ENCODE assay signal across 4 worm cellular contexts in genomic region chrV:9546860-9547269, ce11.
TF ChIP-seq lines count a peak whose summit lies in the region.

Gene his-37, plus strand, starts transcription at chrV:9547105.

TF ChIP-seq in whole organism, L2 larva, 48 proteins besides CTCF, POLR2A, EP300 and RAD21 (continues in another document):
- TF ChIP-seq lin-39 (tag; optimal IDR thresholded peaks at IDR 0.05; lab: Kevin White, UChicago) (peak; percentile 68), dmd-4 (tag; optimal IDR thresholded peaks at IDR 0.05; lab: Kevin White, UChicago) (peak; percentile 66), unc-39 (tag; optimal IDR thresholded peaks at IDR 0.05; lab: Kevin White, UChicago) (peak; percentile 41), ztf-1 (GFP tag; conservative IDR thresholded peaks at IDR 0.05; lab: Robert Waterston, UW) (no peak), snpc-4 (tag; optimal IDR thresholded peaks at IDR 0.05; lab: Kevin White, UChicago) (peak; percentile 93), C34F6.9 (tag; optimal IDR thresholded peaks at IDR 0.05; lab: Kevin White, UChicago) (peak; percentile 100), mbf-1 (tag; optimal IDR thresholded peaks at IDR 0.05; lab: Kevin White, UChicago) (no peak), nhr-6 (tag; optimal IDR thresholded peaks at IDR 0.05; lab: Kevin White, UChicago) (peak; percentile 99), nhr-10 (tag; optimal IDR thresholded peaks at IDR 0.05; lab: Kevin White, UChicago) (peak; percentile 91), Y55F3AM.14 (GFP tag; optimal IDR thresholded peaks at IDR 0.05; lab: Kevin White, UChicago) (peak; percentile 98), zag-1 (tag; optimal IDR thresholded peaks at IDR 0.05; lab: Kevin White, UChicago) (peak; percentile 98), sma-3 (GFP tag; optimal IDR thresholded peaks at IDR 0.05; lab: Kevin White, UChicago) (peak; percentile 100), egl-27 (tag; optimal IDR thresholded peaks at IDR 0.05; lab: Kevin White, UChicago) (peak; percentile 96), sma-9 (GFP tag; optimal IDR thresholded peaks at IDR 0.05; lab: Kevin White, UChicago) (peak; percentile 98), sma-9 (tag; optimal IDR thresholded peaks at IDR 0.05; lab: Kevin White, UChicago) (no peak), nhr-237 (tag; optimal IDR thresholded peaks at IDR 0.05; lab: Kevin White, UChicago) (peak; percentile 90), lin-11 (tag; optimal IDR thresholded peaks at IDR 0.05; lab: Kevin White, UChicago) (peak; percentile 98), nhr-12 (tag; optimal IDR thresholded peaks at IDR 0.05; lab: Kevin White, UChicago) (peak; percentile 71), peb-1 (tag; optimal IDR thresholded peaks at IDR 0.05; lab: Kevin White, UChicago) (no peak), elt-1 (tag; optimal IDR thresholded peaks at IDR 0.05; lab: Kevin White, UChicago) (no peak), ceh-16 (tag; optimal IDR thresholded peaks at IDR 0.05; lab: Kevin White, UChicago) (peak; percentile 93), mdl-1 (tag; optimal IDR thresholded peaks at IDR 0.05; lab: Kevin White, UChicago) (peak; percentile 90 to 92), nhr-25 (tag; optimal IDR thresholded peaks at IDR 0.05; lab: Kevin White, UChicago) (peak; percentile 99)

TF ChIP-seq in whole organism, L4 larva, 104 proteins besides CTCF, POLR2A, EP300 and RAD21 (continues in another document):
- TF ChIP-seq nhr-111 (GFP tag; optimal IDR thresholded peaks at IDR 0.05; lab: Kevin White, UChicago) (no peak), mes-2 (tag; optimal IDR thresholded peaks at IDR 0.05; lab: Kevin White, UChicago; ENCODE audit: poor library complexity, severe bottlenecking) (peak; percentile 95), madf-5 (GFP tag; IDR thresholded peaks at IDR 0.05; lab: Robert Waterston, UW) (peak in 1 of 2 experiments; percentile 86; a peak in 1 of 4 replicates), hif-1 (tag; optimal IDR thresholded peaks at IDR 0.05; lab: Kevin White, UChicago) (peak; percentile 82 to 93), F49E8.2 (tag; optimal IDR thresholded peaks at IDR 0.05; lab: Kevin White, UChicago; ENCODE audit: borderline replicate concordance) (no peak), vab-7 (GFP tag; IDR thresholded peaks at IDR 0.05; lab: Robert Waterston, UW) (peak; percentile 92), R02D3.7 (tag; optimal IDR thresholded peaks at IDR 0.05; lab: Kevin White, UChicago) (no peak), lin-1 (GFP tag; IDR thresholded peaks at IDR 0.05; lab: Robert Waterston, UW) (peak; percentile 94), ztf-11 (tag; optimal IDR thresholded peaks at IDR 0.05; lab: Kevin White, UChicago) (no peak), ceh-32 (tag; optimal IDR thresholded peaks at IDR 0.05; lab: Kevin White, UChicago; ENCODE audit: poor library complexity) (peak; percentile 82), ces-1 (GFP tag; optimal IDR thresholded peaks at IDR 0.05; lab: Kevin White, UChicago) (peak; percentile 89), daf-8 (GFP tag; IDR thresholded peaks at IDR 0.05; lab: Robert Waterston, UW) (peak; percentile 85; the same call in 1 of the 2 replicates), lin-29 (GFP tag; IDR thresholded peaks at IDR 0.05; lab: Robert Waterston, UW) (peak; percentile 95), ceh-20 (GFP tag; IDR thresholded peaks at IDR 0.05; lab: Robert Waterston, UW) (peak; percentile 99), hlh-11 (tag; optimal IDR thresholded peaks at IDR 0.05; lab: Kevin White, UChicago) (peak; percentile 99), nhr-76 (tag; optimal IDR thresholded peaks at IDR 0.05; lab: Kevin White, UChicago) (peak; percentile 85), F37D6.2 (tag; optimal IDR thresholded peaks at IDR 0.05; lab: Kevin White, UChicago) (peak; percentile 97), arid-1 (GFP tag; conservative IDR thresholded peaks at IDR 0.05; lab: Robert Waterston, UW) (peak; percentile 92), nhr-28 (tag; optimal IDR thresholded peaks at IDR 0.05; lab: Kevin White, UChicago) (peak; percentile 99), nhr-42 (GFP tag; IDR thresholded peaks at IDR 0.05; lab: Robert Waterston, UW) (peak; percentile 97), nhr-77 (tag; optimal IDR thresholded peaks at IDR 0.05; lab: Kevin White, UChicago) (peak; percentile 99), lsy-2 (tag; optimal IDR thresholded peaks at IDR 0.05; lab: Kevin White, UChicago) (peak; percentile 95 to 97)

TF ChIP-seq in whole organism, late embryonic, 69 proteins besides CTCF, POLR2A, EP300 and RAD21 (continues in another document):
- peak; percentile 85 for TF ChIP-seq nhr-11 (tag; optimal IDR thresholded peaks at IDR 0.05; lab: Kevin White, UChicago)
- no peak for TF ChIP-seq sox-4 (tag; optimal IDR thresholded peaks at IDR 0.05; lab: Kevin White, UChicago)
- TF ChIP-seq pqm-1 (tag; optimal IDR thresholded peaks at IDR 0.05; lab: Kevin White, UChicago), result peak; percentile 76
- no peak for TF ChIP-seq odd-2 (tag; optimal IDR thresholded peaks at IDR 0.05; lab: Kevin White, UChicago)
- no peak for TF ChIP-seq lim-6 (tag; optimal IDR thresholded peaks at IDR 0.05; lab: Kevin White, UChicago)
- TF ChIP-seq K09A11.1 (tag; optimal IDR thresholded peaks at IDR 0.05; lab: Kevin White, UChicago; ENCODE audit: insufficient read depth), result no peak
- TF ChIP-seq dmd-4 (tag; optimal IDR thresholded peaks at IDR 0.05; lab: Kevin White, UChicago; ENCODE audit: borderline replicate concordance), result peak; percentile 11
- TF ChIP-seq hlh-15 (tag; optimal IDR thresholded peaks at IDR 0.05; lab: Kevin White, UChicago), result no peak
- no peak for TF ChIP-seq ceh-6 (GFP tag; optimal IDR thresholded peaks at IDR 0.05; lab: Kevin White, UChicago)
- peak; percentile 43 for TF ChIP-seq ceh-48 (tag; optimal IDR thresholded peaks at IDR 0.05; lab: Kevin White, UChicago)
- no peak for TF ChIP-seq fax-1 (tag; optimal IDR thresholded peaks at IDR 0.05; lab: Kevin White, UChicago)
- TF ChIP-seq elt-4 (tag; optimal IDR thresholded peaks at IDR 0.05; lab: Kevin White, UChicago), result no peak
- TF ChIP-seq ceh-2 (tag; optimal IDR thresholded peaks at IDR 0.05; lab: Kevin White, UChicago), result peak; percentile 52
- TF ChIP-seq hlh-30 (tag; optimal IDR thresholded peaks at IDR 0.05; lab: Kevin White, UChicago; ENCODE audit: insufficient read depth), result peak; percentile 64
- peak; percentile 86 for TF ChIP-seq ets-4 (tag; optimal IDR thresholded peaks at IDR 0.05; lab: Kevin White, UChicago)
- TF ChIP-seq che-1 (tag; optimal IDR thresholded peaks at IDR 0.05; lab: Kevin White, UChicago), result no peak
- no peak for TF ChIP-seq npax-4 (tag; optimal IDR thresholded peaks at IDR 0.05; lab: Kevin White, UChicago)
- TF ChIP-seq mec-3 (tag; optimal IDR thresholded peaks at IDR 0.05; lab: Kevin White, UChicago; ENCODE audit: borderline replicate concordance), result no peak
- TF ChIP-seq pha-4 (tag; optimal IDR thresholded peaks at IDR 0.05; lab: Kevin White, UChicago), result no peak
- peak; percentile 12 for TF ChIP-seq pha-2 (tag; optimal IDR thresholded peaks at IDR 0.05; lab: Kevin White, UChicago)
- peak; percentile 93 for TF ChIP-seq nfya-1 (tag; optimal IDR thresholded peaks at IDR 0.05; lab: Kevin White, UChicago)
- TF ChIP-seq K02D7.2 (tag; optimal IDR thresholded peaks at IDR 0.05; lab: Kevin White, UChicago), result no peak
- peak; percentile 92 for TF ChIP-seq unc-55 (GFP tag; optimal IDR thresholded peaks at IDR 0.05; lab: Kevin White, UChicago)
- TF ChIP-seq elt-2 (tag; optimal IDR thresholded peaks at IDR 0.05; lab: Kevin White, UChicago), result peak; percentile 83
- peak; percentile 38 for TF ChIP-seq ttx-3 (tag; optimal IDR thresholded peaks at IDR 0.05; lab: Kevin White, UChicago)
- no peak for TF ChIP-seq ceh-19 (GFP tag; optimal IDR thresholded peaks at IDR 0.05; lab: Kevin White, UChicago)

TF ChIP-seq in whole organism, mixed stage, embryonic, 35 proteins besides CTCF, POLR2A, EP300 and RAD21 (continues in another document):
- peak; percentile 97 for TF ChIP-seq unc-62 (GFP tag; optimal IDR thresholded peaks at IDR 0.05; lab: Kevin White, UChicago)
- TF ChIP-seq ceh-39 (tag; optimal IDR thresholded peaks at IDR 0.05; lab: Kevin White, UChicago), result peak; percentile 86
- TF ChIP-seq ceh-43 (GFP tag; optimal IDR thresholded peaks at IDR 0.05; lab: Kevin White, UChicago), result peak; percentile 54
- TF ChIP-seq drap-1 (GFP tag; optimal IDR thresholded peaks at IDR 0.05; lab: Kevin White, UChicago), result peak; percentile 79
- peak; percentile 76 for TF ChIP-seq hlh-1 (tag; optimal IDR thresholded peaks at IDR 0.05; lab: Kevin White, UChicago)
- TF ChIP-seq blmp-1 (tag; optimal IDR thresholded peaks at IDR 0.05; lab: Kevin White, UChicago), result no peak
- peak; percentile 70 for TF ChIP-seq mls-2 (tag; optimal IDR thresholded peaks at IDR 0.05; lab: Kevin White, UChicago)
- peak; percentile 38 for TF ChIP-seq nhr-2 (tag; optimal IDR thresholded peaks at IDR 0.05; lab: Kevin White, UChicago)
- peak; percentile 29 for TF ChIP-seq ham-2 (GFP tag; optimal IDR thresholded peaks at IDR 0.05; lab: Kevin White, UChicago)
- TF ChIP-seq lin-13 (tag; optimal IDR thresholded peaks at IDR 0.05; lab: Kevin White, UChicago), result peak; percentile 96
- TF ChIP-seq nhr-237 (tag; optimal IDR thresholded peaks at IDR 0.05; lab: Kevin White, UChicago), result peak; percentile 96
- no peak for TF ChIP-seq snpc-4 (tag; optimal IDR thresholded peaks at IDR 0.05; lab: Kevin White, UChicago)
- TF ChIP-seq M03D4.4 (tag; optimal IDR thresholded peaks at IDR 0.05; lab: Kevin White, UChicago), result peak; percentile 72
- no peak for TF ChIP-seq nhr-12 (tag; optimal IDR thresholded peaks at IDR 0.05; lab: Kevin White, UChicago)
- TF ChIP-seq elt-3 (tag; optimal IDR thresholded peaks at IDR 0.05; lab: Kevin White, UChicago), result peak; percentile 54
- peak; percentile 36 for TF ChIP-seq mab-5 (tag; optimal IDR thresholded peaks at IDR 0.05; lab: Kevin White, UChicago)
- TF ChIP-seq lsy-2 (tag; optimal IDR thresholded peaks at IDR 0.05; lab: Kevin White, UChicago), result peak; percentile 86
- peak; percentile 59 for TF ChIP-seq tbx-8 (GFP tag; optimal IDR thresholded peaks at IDR 0.05; lab: Kevin White, UChicago)
- peak; percentile 85 for TF ChIP-seq unc-120 (tag; optimal IDR thresholded peaks at IDR 0.05; lab: Kevin White, UChicago; ENCODE audit: poor library complexity, severe bottlenecking)
- peak; percentile 49 for TF ChIP-seq cnd-1 (tag; optimal IDR thresholded peaks at IDR 0.05; lab: Kevin White, UChicago)
- TF ChIP-seq ces-1 (GFP tag; optimal IDR thresholded peaks at IDR 0.05; lab: Kevin White, UChicago), result peak; percentile 78
- TF ChIP-seq lin-32 (GFP tag; optimal IDR thresholded peaks at IDR 0.05; lab: Kevin White, UChicago), result peak; percentile 8
- TF ChIP-seq unc-39 (tag; optimal IDR thresholded peaks at IDR 0.05; lab: Kevin White, UChicago), result no peak
- TF ChIP-seq elt-1 (tag; optimal IDR thresholded peaks at IDR 0.05; lab: Kevin White, UChicago; ENCODE audit: borderline replicate concordance, insufficient read depth), result no peak
- TF ChIP-seq ceh-83 (GFP tag; optimal IDR thresholded peaks at IDR 0.05; lab: Kevin White, UChicago), result peak; percentile 68
- TF ChIP-seq mep-1 (tag; optimal IDR thresholded peaks at IDR 0.05; lab: Kevin White, UChicago), result peak; percentile 97
- TF ChIP-seq nhr-76 (tag; optimal IDR thresholded peaks at IDR 0.05; lab: Kevin White, UChicago), result no peak
- TF ChIP-seq flh-1 (GFP tag; optimal IDR thresholded peaks at IDR 0.05; lab: Kevin White, UChicago), result no peak
- peak; percentile 76 for TF ChIP-seq sptf-1 (tag; optimal IDR thresholded peaks at IDR 0.05; lab: Kevin White, UChicago)
